Worm (Caenorhabditis elegans): ENCODE results near the gene ify-1.
A peak's percentile ranks its signal among the peaks of the same experiment; 100 is the strongest.

The ify-1 gene

ce11 chrII:5021518-5021917, 33.5 kb downstream of the ify-1 start:
- no peak for TF ChIP-seq snpc-4 (tag; optimal IDR thresholded peaks at IDR 0.05)
- TF ChIP-seq lin-14 (GFP tag; optimal IDR thresholded peaks at IDR 0.05) = peak; percentile 4
- TF ChIP-seq lsy-2 (tag; optimal IDR thresholded peaks at IDR 0.05) = peak in 1 of 2 experiments; percentile 21
- no peak for TF ChIP-seq mdl-1 (tag; optimal IDR thresholded peaks at IDR 0.05)
- TF ChIP-seq nhr-11 (tag; optimal IDR thresholded peaks at IDR 0.05) = no peak
- no peak for TF ChIP-seq nhr-85 (tag)
- no peak for TF ChIP-seq unc-30 (tag; optimal IDR thresholded peaks at IDR 0.05)
- TF ChIP-seq lir-3 (tag; optimal IDR thresholded peaks at IDR 0.05; ENCODE audit: poor library complexity) = no peak
- TF ChIP-seq mab-9 (GFP tag; IDR thresholded peaks at IDR 0.05) = no peak
- 0 out of 2 replicates have a peak, but pooled peaks have one; percentile 10 for TF ChIP-seq ceh-88 (GFP tag; IDR thresholded peaks at IDR 0.05)
- TF ChIP-seq blmp-1 (tag; optimal IDR thresholded peaks at IDR 0.05) = peak; percentile 35
- TF ChIP-seq mef-2 (tag; optimal IDR thresholded peaks at IDR 0.05) = no peak
- no peak for TF ChIP-seq nhr-77 (tag; optimal IDR thresholded peaks at IDR 0.05)
- TF ChIP-seq hpl-2 (GFP tag; optimal IDR thresholded peaks at IDR 0.05) = no peak
- no peak for TF ChIP-seq ces-1 (GFP tag; optimal IDR thresholded peaks at IDR 0.05)
- TF ChIP-seq unc-86 (tag; optimal IDR thresholded peaks at IDR 0.05) = no peak
- no peak for TF ChIP-seq tlp-1 (tag; optimal IDR thresholded peaks at IDR 0.05)
- no peak for TF ChIP-seq nhr-20 (tag; optimal IDR thresholded peaks at IDR 0.05)
- no peak for TF ChIP-seq aha-1 (tag; optimal IDR thresholded peaks at IDR 0.05)
- no peak for TF ChIP-seq lin-15B (tag; optimal IDR thresholded peaks at IDR 0.05)
- no peak for TF ChIP-seq xbp-1 (tag; optimal IDR thresholded peaks at IDR 0.05)
- no peak for TF ChIP-seq Y116A8C.19 (tag; optimal IDR thresholded peaks at IDR 0.05; ENCODE audit: borderline replicate concordance)
- no peak for TF ChIP-seq alr-1 (tag; optimal IDR thresholded peaks at IDR 0.05; ENCODE audit: borderline replicate concordance)
- no peak for TF ChIP-seq rnt-1 (tag; optimal IDR thresholded peaks at IDR 0.05)

DNA sequence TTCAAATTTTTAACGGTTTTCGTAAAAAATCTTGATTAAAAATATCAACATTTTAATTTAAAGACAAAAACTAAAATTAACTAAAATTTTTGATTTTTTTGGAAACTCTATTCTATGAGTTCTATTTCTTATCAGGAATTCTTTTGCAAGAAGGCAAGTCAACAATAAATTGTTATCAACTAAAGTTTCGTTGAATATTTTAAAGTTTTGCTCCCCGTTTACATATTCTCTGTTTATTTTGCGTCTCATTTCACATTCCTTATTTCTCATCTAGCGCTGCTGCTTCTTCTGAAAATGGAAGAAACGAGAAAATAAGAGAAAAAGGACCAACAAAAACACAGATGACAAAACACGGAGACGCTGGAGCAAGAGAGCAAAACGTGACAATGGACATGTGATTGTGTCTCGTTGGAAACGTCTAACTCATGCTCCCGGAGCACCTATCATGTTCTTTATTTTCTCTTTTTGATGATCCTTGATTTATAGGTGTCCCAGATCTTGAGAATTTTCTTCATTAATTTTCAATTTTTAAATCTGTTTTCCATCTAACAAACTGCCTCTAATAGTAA, 34.4 kb downstream of the ify-1 start:
- TF ChIP-seq alr-1 (tag; optimal IDR thresholded peaks at IDR 0.05; ENCODE audit: borderline replicate concordance) (no peak), dsc-1 (tag; optimal IDR thresholded peaks at IDR 0.05) (no peak), lin-14 (GFP tag; optimal IDR thresholded peaks at IDR 0.05) (peak; percentile 39), nhr-90 (tag; optimal IDR thresholded peaks at IDR 0.05; ENCODE audit: poor library complexity) (no peak), tlp-1 (tag; optimal IDR thresholded peaks at IDR 0.05) (no peak), elt-2 (tag; optimal IDR thresholded peaks at IDR 0.05) (peak; percentile 88), nhr-11 (tag; optimal IDR thresholded peaks at IDR 0.05) (no peak), lsy-2 (tag; optimal IDR thresholded peaks at IDR 0.05) (peak in 1 of 2 experiments; percentile 5), nhr-71 (tag; optimal IDR thresholded peaks at IDR 0.05) (peak; percentile 29), aly-2 (tag; optimal IDR thresholded peaks at IDR 0.05) (no peak), ces-1 (GFP tag; optimal IDR thresholded peaks at IDR 0.05) (no peak), ama-1 (optimal IDR thresholded peaks at IDR 0.05) (no peak), ztf-4 (tag; optimal IDR thresholded peaks at IDR 0.05) (no peak), efl-1 (optimal IDR thresholded peaks at IDR 0.05) (no peak), efl-1 (GFP tag; optimal IDR thresholded peaks at IDR 0.05 in 1 of 2) (peak in 1 of 2 experiments; percentile 62), nhr-28 (tag; optimal IDR thresholded peaks at IDR 0.05) (no peak), nhr-19 (GFP tag; conservative IDR thresholded peaks at IDR 0.05) (0 out of 2 replicates have a peak, but pooled peaks have one; percentile 3), fkh-10 (GFP tag; optimal IDR thresholded peaks at IDR 0.05) (no peak), nhr-20 (tag; optimal IDR thresholded peaks at IDR 0.05) (peak; percentile 6), C16A3.4 (tag; optimal IDR thresholded peaks at IDR 0.05) (no peak), hpl-2 (GFP tag; optimal IDR thresholded peaks at IDR 0.05) (no peak), aha-1 (tag; optimal IDR thresholded peaks at IDR 0.05) (no peak), jun-1 (tag; optimal IDR thresholded peaks at IDR 0.05) (no peak), rnt-1 (tag; optimal IDR thresholded peaks at IDR 0.05) (peak; percentile 21), xbp-1 (tag; optimal IDR thresholded peaks at IDR 0.05) (no peak), unc-98 (GFP tag; IDR thresholded peaks at IDR 0.05) (no peak), pag-3 (tag; optimal IDR thresholded peaks at IDR 0.05; ENCODE audit: borderline replicate concordance, insufficient read depth) (no peak)
